Worm (Caenorhabditis elegans) whole organism, late embryonic: ENCODE data around the gene cal-5.
A peak's percentile ranks its signal among the peaks of the same experiment; 100 is the strongest.

Source experiments
- C08G9.2 ChIP-seq: sonication (generic microtip); optimal IDR thresholded peaks from 2 replicates; lab custom pipeline; 2016; ENCODE audit warnings: mild to moderate bottlenecking, missing genetic modification characterization, moderate library complexity, missing compliant biosample characterization
- K02D7.2 ChIP-seq: sonication (generic microtip); optimal IDR thresholded peaks from 2 replicates; lab custom pipeline; 2017; ENCODE audit warnings: mild to moderate bottlenecking, missing genetic modification characterization, missing compliant biosample characterization
- K09A11.1 ChIP-seq: sonication (generic microtip); optimal IDR thresholded peaks from 2 replicates; lab custom pipeline; 2017; ENCODE audit warnings: antibody characterized with exemption, mild to moderate bottlenecking, missing genetic modification characterization, missing compliant biosample characterization; ENCODE audit not compliant: insufficient read depth
- Y22D7AL.16 ChIP-seq: sonication (generic microtip); optimal IDR thresholded peaks from 2 replicates; lab custom pipeline; 2016; ENCODE audit warnings: missing genetic modification characterization, missing compliant biosample characterization
- ahr-1 ChIP-seq: sonication (generic microtip); optimal IDR thresholded peaks from 2 replicates; lab custom pipeline; 2016; ENCODE audit warnings: missing genetic modification characterization, missing compliant biosample characterization
- ama-1 ChIP-seq: fragments of 150-350 bp; optimal IDR thresholded peaks from 2 replicates; lab custom pipeline; 2014
- ceh-14 ChIP-seq: sonication (generic microtip); optimal IDR thresholded peaks from 2 replicates; lab custom pipeline; 2016; ENCODE audit warnings: missing genotype, missing genetic modification characterization, missing compliant biosample characterization
- ceh-18 ChIP-seq: sonication (generic microtip); optimal IDR thresholded peaks from 2 replicates; lab custom pipeline; 2016; ENCODE audit warnings: missing genetic modification characterization, missing compliant biosample characterization
- ceh-22 ChIP-seq: sonication (generic microtip); optimal IDR thresholded peaks from 2 replicates; lab custom pipeline; 2017; ENCODE audit warnings: missing biosample characterization, missing genetic modification characterization
- ceh-24 ChIP-seq: sonication (generic microtip); optimal IDR thresholded peaks from 2 replicates; lab custom pipeline; 2016; ENCODE audit warnings: mild to moderate bottlenecking, missing genetic modification characterization, missing compliant biosample characterization
- ceh-30 ChIP-seq: fragments of 150-350 bp; optimal IDR thresholded peaks from 2 replicates; lab custom pipeline; 2014; ENCODE audit warnings: missing biosample characterization, missing genetic modification characterization
- ceh-48 ChIP-seq: sonication (generic microtip); optimal IDR thresholded peaks from 2 replicates; lab custom pipeline; 2016; ENCODE audit warnings: missing genetic modification characterization, inconsistent platforms, missing compliant biosample characterization
- ceh-6 ChIP-seq: fragments of 200-800 bp; sonication (Bioruptor generic); optimal IDR thresholded peaks from 2 replicates; lab custom pipeline; 2018; ENCODE audit warnings: mild to moderate bottlenecking, missing genetic modification characterization, missing compliant biosample characterization
- ceh-9 ChIP-seq: sonication (generic microtip); optimal IDR thresholded peaks from 2 replicates; lab custom pipeline; 2016; ENCODE audit warnings: mild to moderate bottlenecking, missing genetic modification characterization, inconsistent platforms, missing compliant biosample characterization
- dmd-4 ChIP-seq: sonication (generic microtip); optimal IDR thresholded peaks from 2 replicates; lab custom pipeline; 2016; ENCODE audit warnings: borderline replicate concordance, missing genetic modification characterization, missing compliant biosample characterization
- dve-1 ChIP-seq: sonication (generic microtip); optimal IDR thresholded peaks from 2 replicates; lab custom pipeline; 2017; ENCODE audit warnings: antibody characterized with exemption, mild to moderate bottlenecking, missing genetic modification characterization, missing compliant biosample characterization
- elt-2 ChIP-seq: sonication (generic microtip); optimal IDR thresholded peaks from 2 replicates; lab custom pipeline; 2016; ENCODE audit warnings: missing genetic modification reagents, missing genetic modification characterization, missing compliant biosample characterization
- elt-4 ChIP-seq: sonication (generic microtip); optimal IDR thresholded peaks from 2 replicates; lab custom pipeline; 2016; ENCODE audit warnings: missing genetic modification characterization, missing compliant biosample characterization
- ets-4 ChIP-seq: sonication (generic microtip); optimal IDR thresholded peaks from 2 replicates; lab custom pipeline; 2016; ENCODE audit warnings: missing genetic modification characterization, missing compliant biosample characterization
- eyg-1 ChIP-seq: sonication (generic microtip); optimal IDR thresholded peaks from 2 replicates; lab custom pipeline; 2016; ENCODE audit warnings: missing genotype, missing genetic modification characterization, missing compliant biosample characterization
- fax-1 ChIP-seq: sonication (generic microtip); optimal IDR thresholded peaks from 2 replicates; lab custom pipeline; 2016; ENCODE audit warnings: missing genotype, missing genetic modification characterization, missing compliant biosample characterization
- fkh-10 ChIP-seq: fragments of 150-350 bp; optimal IDR thresholded peaks from 2 replicates; lab custom pipeline; 2014; ENCODE audit warnings: missing biosample characterization, missing genetic modification reagents, missing genetic modification characterization
- fkh-6 ChIP-seq: sonication (generic microtip); optimal IDR thresholded peaks from 2 replicates; lab custom pipeline; 2016; ENCODE audit warnings: missing genetic modification characterization, missing compliant biosample characterization
- gmeb-2 ChIP-seq: sonication (generic microtip); optimal IDR thresholded peaks from 2 replicates; lab custom pipeline; 2016; ENCODE audit warnings: missing genetic modification characterization, inconsistent platforms, missing compliant biosample characterization
- hlh-15 ChIP-seq: sonication (generic microtip); optimal IDR thresholded peaks from 2 replicates; lab custom pipeline; 2016; ENCODE audit warnings: missing genetic modification characterization, missing compliant biosample characterization
- hlh-30 ChIP-seq: sonication (generic microtip); optimal IDR thresholded peaks from 2 replicates; lab custom pipeline; 2017; ENCODE audit warnings: antibody characterized with exemption, missing genetic modification characterization, missing compliant biosample characterization; ENCODE audit not compliant: insufficient read depth
- hlh-6 ChIP-seq: sonication (generic microtip); optimal IDR thresholded peaks from 2 replicates; lab custom pipeline; 2016; ENCODE audit warnings: missing genotype, missing genetic modification characterization, missing compliant biosample characterization
- hlh-8 ChIP-seq: sonication (generic microtip); optimal IDR thresholded peaks from 2 replicates; lab custom pipeline; 2016; ENCODE audit warnings: missing genotype, missing genetic modification characterization, missing compliant biosample characterization
- madf-2 ChIP-seq: sonication (generic microtip); optimal IDR thresholded peaks from 2 replicates; lab custom pipeline; 2017; ENCODE audit warnings: missing genetic modification characterization, missing compliant biosample characterization
- nfya-1 ChIP-seq: sonication (generic microtip); optimal IDR thresholded peaks from 2 replicates; lab custom pipeline; 2017; ENCODE audit warnings: missing genetic modification characterization, mild to moderate bottlenecking, missing compliant biosample characterization, antibody characterized with exemption, moderate library complexity
- nhr-11 ChIP-seq: fragments of 150-350 bp; optimal IDR thresholded peaks from 2 replicates; lab custom pipeline; 2014; ENCODE audit warnings: missing biosample characterization, missing genetic modification characterization
- npax-4 ChIP-seq: sonication (generic microtip); optimal IDR thresholded peaks from 2 replicates; lab custom pipeline; 2016; ENCODE audit warnings: missing genetic modification characterization, missing compliant biosample characterization
- odd-2 ChIP-seq: sonication (generic microtip); optimal IDR thresholded peaks from 2 replicates; lab custom pipeline; 2017; ENCODE audit warnings: antibody characterized with exemption, mild to moderate bottlenecking, missing genetic modification characterization, missing compliant biosample characterization
- pag-3 ChIP-seq: sonication (generic microtip); optimal IDR thresholded peaks from 2 replicates; lab custom pipeline; 2016; ENCODE audit warnings: missing compliant biosample characterization, missing genetic modification characterization, borderline replicate concordance
- pat-9 ChIP-seq: fragments of 200-800 bp; sonication (Bioruptor generic); optimal IDR thresholded peaks from 2 replicates; lab custom pipeline; 2018; ENCODE audit warnings: mild to moderate bottlenecking, missing genetic modification characterization, moderate library complexity, missing compliant biosample characterization
- pax-1 ChIP-seq: fragments of 150-350 bp; optimal IDR thresholded peaks from 2 replicates; lab custom pipeline; 2014; ENCODE audit warnings: missing biosample characterization, missing genetic modification characterization
- pha-2 ChIP-seq: sonication (generic microtip); optimal IDR thresholded peaks from 2 replicates; lab custom pipeline; 2017; ENCODE audit warnings: mild to moderate bottlenecking, missing genetic modification characterization, missing compliant biosample characterization
- pha-4 ChIP-seq: fragments of 150-350 bp; optimal IDR thresholded peaks from 2 replicates; lab custom pipeline; 2018; ENCODE audit warnings: missing biosample characterization, missing genetic modification reagents, missing genetic modification characterization
- pqm-1 ChIP-seq: sonication (generic microtip); optimal IDR thresholded peaks from 2 replicates; lab custom pipeline; 2016; ENCODE audit warnings: missing genetic modification characterization, missing compliant biosample characterization
- ref-2 ChIP-seq: sonication (generic microtip); optimal IDR thresholded peaks from 2 replicates; lab custom pipeline; 2016; ENCODE audit warnings: missing genetic modification characterization, missing compliant biosample characterization
- sdc-2 ChIP-seq: sonication (generic microtip); optimal IDR thresholded peaks from 2 replicates; lab custom pipeline; 2016; ENCODE audit warnings: missing genotype, missing genetic modification characterization, missing compliant biosample characterization
- sox-2 ChIP-seq: fragments of 200-800 bp; sonication (Bioruptor generic); IDR thresholded peaks from 2 replicates; pipeline ENCODE4 v1.3.6; 2022; ENCODE audit warnings: missing genetic modification reagents, missing genetic modification characterization, missing compliant biosample characterization
- tbx-2 ChIP-seq: sonication (generic microtip); optimal IDR thresholded peaks from 2 replicates; lab custom pipeline; 2016; ENCODE audit warnings: missing genetic modification characterization, missing compliant biosample characterization
- tbx-7 ChIP-seq: sonication (generic microtip); optimal IDR thresholded peaks from 2 replicates; lab custom pipeline; 2016; ENCODE audit warnings: missing genotype, missing genetic modification characterization, missing compliant biosample characterization
- ttx-3 ChIP-seq: sonication (generic microtip); optimal IDR thresholded peaks from 2 replicates; lab custom pipeline; 2016; ENCODE audit warnings: missing genetic modification reagents, missing genetic modification characterization, missing compliant biosample characterization
- unc-55 ChIP-seq: sonication (generic microtip); optimal IDR thresholded peaks from 2 replicates; lab custom pipeline; 2017; ENCODE audit warnings: missing biosample characterization, missing genetic modification reagents, missing genetic modification characterization
- unc-86 ChIP-seq: sonication (generic microtip); optimal IDR thresholded peaks from 2 replicates; lab custom pipeline; 2016; ENCODE audit warnings: missing genetic modification characterization, missing compliant biosample characterization
- ztf-16 ChIP-seq: sonication (generic microtip); optimal IDR thresholded peaks from 2 replicates; lab custom pipeline; 2017; ENCODE audit warnings: missing genetic modification characterization, missing compliant biosample characterization

cal-5 gene

DNA sequence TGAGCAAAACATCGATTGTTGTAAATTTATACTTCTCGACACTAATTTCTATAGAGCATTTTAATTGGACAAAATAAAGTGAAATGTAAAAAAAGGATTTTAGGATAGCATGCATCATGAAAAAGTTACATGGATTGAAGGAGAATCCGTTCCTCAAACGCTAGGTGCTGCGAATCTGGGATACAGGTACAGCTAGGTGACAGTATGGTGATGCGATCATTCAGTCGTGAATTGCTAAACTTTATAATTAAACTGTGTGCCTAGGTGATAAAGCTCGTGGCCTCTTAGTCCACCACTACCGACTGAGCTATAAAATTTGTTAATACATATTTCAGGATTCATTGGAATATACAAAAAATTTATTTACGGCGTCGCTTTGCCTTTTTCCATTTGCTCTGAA, 11.2 kb downstream of the cal-5 start:
- no peak for TF ChIP-seq dmd-4 (tag; lab: Kevin White, UChicago)
- no peak for TF ChIP-seq hlh-30 (tag; lab: Kevin White, UChicago)
- TF ChIP-seq madf-2 (tag; lab: Kevin White, UChicago) = no peak
- TF ChIP-seq fax-1 (tag; lab: Kevin White, UChicago) = no peak
- no peak for TF ChIP-seq K02D7.2 (tag; lab: Kevin White, UChicago)
- no peak for TF ChIP-seq pat-9 (tag; lab: Kevin White, UChicago)
- no peak for TF ChIP-seq npax-4
- no peak for TF ChIP-seq Y22D7AL.16
- no peak for TF ChIP-seq nfya-1 (tag; lab: Kevin White, UChicago)
- TF ChIP-seq ahr-1 (tag; lab: Kevin White, UChicago) = no peak
- no peak for TF ChIP-seq gmeb-2
- TF ChIP-seq odd-2 (tag; lab: Kevin White, UChicago) = no peak
- no peak for TF ChIP-seq dve-1 (tag; lab: Kevin White, UChicago)
- TF ChIP-seq tbx-7 (tag; lab: Kevin White, UChicago) = no peak
- TF ChIP-seq nhr-11 (tag; lab: Kevin White, UChicago) = no peak
- no peak for TF ChIP-seq eyg-1
- no peak for TF ChIP-seq ceh-48 (tag; lab: Kevin White, UChicago)
- no peak for TF ChIP-seq C08G9.2 (tag; lab: Kevin White, UChicago)

DNA sequence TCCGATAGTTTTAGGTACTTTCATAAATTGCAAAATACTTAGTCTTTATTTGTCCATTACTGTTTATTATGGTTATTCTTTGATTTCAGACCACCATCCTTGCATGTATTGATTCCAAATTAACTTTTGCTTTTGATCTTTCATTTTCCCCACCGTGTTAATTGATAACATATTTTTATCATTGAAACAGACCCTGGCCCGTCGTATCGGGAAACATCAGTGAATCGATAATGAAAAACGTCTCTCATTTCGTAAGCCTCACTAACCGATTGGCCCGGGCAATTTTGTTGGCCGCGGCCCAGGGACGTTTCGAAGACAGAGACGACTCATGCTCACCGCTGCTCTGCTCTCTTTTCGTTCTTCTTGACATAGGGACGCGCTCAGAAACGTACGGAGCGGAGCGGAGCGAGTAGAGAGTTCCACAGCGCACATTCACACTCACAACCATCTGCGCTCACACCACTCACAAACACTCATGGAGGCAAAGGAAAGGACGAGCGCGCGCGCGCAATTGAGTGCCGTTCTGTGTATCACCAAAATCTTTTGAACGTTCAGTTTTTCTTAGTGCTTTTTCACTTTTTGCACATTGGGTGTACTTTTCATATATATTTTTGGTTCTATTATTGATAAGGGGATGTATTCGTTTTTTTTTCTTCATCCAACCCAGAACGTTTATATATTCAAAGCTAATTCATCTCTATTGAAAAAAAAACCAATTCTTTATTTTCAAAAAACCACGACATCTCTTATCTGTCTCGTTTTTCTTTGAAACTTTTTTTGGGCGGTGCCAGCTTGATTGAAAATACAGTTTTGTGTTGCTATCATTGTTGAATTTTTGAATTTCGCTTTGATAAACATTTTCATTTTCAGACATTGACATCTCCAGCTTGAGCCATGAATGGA, 13.8 kb downstream of the cal-5 start, which contains the start of gene C24H10.2:
TSS of gene C24H10.2 (plus strand) at position 853 of the 903 bp plus-strand sequence.
- no peak for TF ChIP-seq ceh-9 (tag; lab: Kevin White, UChicago)
- no peak for TF ChIP-seq ztf-16 (tag; lab: Kevin White, UChicago)
- TF ChIP-seq madf-2 (tag; lab: Kevin White, UChicago) = no peak
- TF ChIP-seq ceh-22 (tag; lab: Kevin White, UChicago) = no peak
- TF ChIP-seq nfya-1 (tag; lab: Kevin White, UChicago) = peak; percentile 71
- TF ChIP-seq unc-55 (GFP tag; lab: Kevin White, UChicago) = peak; percentile 10
- peak; percentile 7 for TF ChIP-seq fkh-6 (tag; lab: Kevin White, UChicago)
- peak; percentile 31 for TF ChIP-seq ceh-14
- TF ChIP-seq K02D7.2 (tag; lab: Kevin White, UChicago) = no peak
- TF ChIP-seq ceh-6 = no peak
- peak; percentile 9 for TF ChIP-seq pha-2 (tag; lab: Kevin White, UChicago)
- TF ChIP-seq ets-4 (tag; lab: Kevin White, UChicago) = peak; percentile 20
- TF ChIP-seq elt-4 (tag; lab: Kevin White, UChicago) = no peak
- TF ChIP-seq fax-1 (tag; lab: Kevin White, UChicago) = no peak
- no peak for TF ChIP-seq pha-4
- TF ChIP-seq unc-86 (tag; lab: Kevin White, UChicago) = no peak
- TF ChIP-seq Y22D7AL.16 = no peak
- no peak for TF ChIP-seq pag-3 (tag; lab: Kevin White, UChicago)
- TF ChIP-seq ref-2 = peak; percentile 20
- TF ChIP-seq K09A11.1 (tag; lab: Kevin White, UChicago) = no peak
- TF ChIP-seq hlh-8 (tag; lab: Kevin White, UChicago) = no peak
- no peak for TF ChIP-seq pqm-1 (tag; lab: Kevin White, UChicago)
- no peak for TF ChIP-seq ceh-30 (tag; lab: Kevin White, UChicago)
- TF ChIP-seq fkh-10 = no peak
- TF ChIP-seq nhr-11 (tag; lab: Kevin White, UChicago) = no peak
- no peak for TF ChIP-seq ceh-24 (tag; lab: Kevin White, UChicago)
- TF ChIP-seq ahr-1 (tag; lab: Kevin White, UChicago) = no peak
- peak; percentile 81 for TF ChIP-seq elt-2
- TF ChIP-seq C08G9.2 (tag; lab: Kevin White, UChicago) = peak; percentile 25
- TF ChIP-seq gmeb-2 = no peak
- peak; percentile 76 for TF ChIP-seq tbx-2 (tag; lab: Kevin White, UChicago)
- TF ChIP-seq dve-1 (tag; lab: Kevin White, UChicago) = no peak
- no peak for TF ChIP-seq pax-1
- TF ChIP-seq ama-1 = no peak
- TF ChIP-seq ttx-3 = no peak
- peak; percentile 8 for TF ChIP-seq sdc-2 (tag; lab: Kevin White, UChicago)
- TF ChIP-seq sox-2 (GFP tag; lab: Robert Waterston, UW) = no peak
- no peak for TF ChIP-seq hlh-15 (tag; lab: Kevin White, UChicago)
- TF ChIP-seq hlh-30 (tag; lab: Kevin White, UChicago) = no peak
- TF ChIP-seq hlh-6 = no peak
- peak; percentile 30 for TF ChIP-seq ceh-18 (tag; lab: Kevin White, UChicago)
